Worm (Caenorhabditis elegans): ENCODE measurements around the gene T01H3.5.

The T01H3.5 gene

DNA sequence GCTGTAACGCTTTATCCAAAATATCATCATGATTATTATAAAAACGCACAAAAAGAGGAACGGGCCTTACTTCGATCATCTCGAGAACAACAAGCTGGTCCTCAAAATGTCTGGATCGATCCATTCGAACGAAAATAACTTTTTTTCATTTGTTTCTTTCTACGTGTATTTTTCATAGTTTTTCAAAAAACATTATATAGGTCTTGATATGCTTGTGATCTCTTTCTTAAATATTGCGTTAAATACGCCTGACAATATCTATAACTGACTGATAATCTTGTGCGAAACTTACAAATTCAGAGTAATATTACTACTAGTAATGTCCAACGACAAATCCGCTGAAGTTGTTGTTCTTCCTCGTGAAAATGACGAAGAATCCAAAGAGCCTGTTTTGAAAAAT lies 21.3 kb upstream of the T01H3.5 start, which contains the start of gene sds-22:
TSS of gene sds-22 (plus strand) at position 301 of the 400 bp plus-strand sequence.
- TF ChIP-seq ceh-83 (GFP tag; optimal IDR thresholded peaks at IDR 0.05) (no peak), mls-2 (tag; optimal IDR thresholded peaks at IDR 0.05) (no peak), M03D4.4 (tag; optimal IDR thresholded peaks at IDR 0.05) (no peak), unc-39 (tag; optimal IDR thresholded peaks at IDR 0.05) (no peak), bed-3 (GFP tag; optimal IDR thresholded peaks at IDR 0.05) (no peak), ceh-43 (GFP tag; optimal IDR thresholded peaks at IDR 0.05) (no peak)

DNA sequence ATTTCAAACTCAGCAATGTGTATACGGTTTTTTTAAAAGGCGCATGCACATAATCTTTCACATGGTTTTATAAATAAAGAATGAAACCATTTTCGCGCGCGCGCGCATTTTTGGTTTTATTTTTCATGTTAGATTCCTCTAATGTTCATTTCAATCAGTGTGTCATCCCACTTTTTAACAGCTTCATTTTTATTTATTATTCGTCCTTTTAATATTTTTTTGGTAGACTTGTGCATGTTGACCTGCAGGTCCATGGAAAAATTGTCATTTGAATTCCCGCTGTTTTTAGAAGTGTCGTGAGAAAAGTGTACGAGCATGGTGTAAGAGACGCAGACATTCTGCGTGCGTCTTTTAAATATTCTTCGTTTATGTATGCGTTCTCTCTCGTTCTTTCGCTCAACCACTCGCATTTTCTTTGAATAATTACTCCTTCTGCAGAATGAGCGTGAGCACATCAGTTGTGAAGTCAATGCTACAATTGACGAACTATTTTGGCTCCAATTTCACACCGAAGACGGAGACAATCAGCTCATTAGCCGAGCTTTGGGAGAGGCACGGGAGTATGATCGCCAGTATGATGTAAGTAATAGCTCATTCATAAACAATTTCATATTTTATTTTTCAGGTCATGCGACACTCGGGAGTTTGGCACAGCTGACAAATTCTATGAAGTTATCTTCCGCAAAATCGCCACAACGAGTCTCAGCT lies 19.0 kb upstream of the T01H3.5 start, which contains the start of gene lin-5:
TSS of gene lin-5 (plus strand) at position 354 of the 708 bp plus-strand sequence.
- TF ChIP-seq mab-5 (tag; optimal IDR thresholded peaks at IDR 0.05) = no peak
- TF ChIP-seq ces-1 (GFP tag; optimal IDR thresholded peaks at IDR 0.05) = peak; percentile 45
- peak; percentile 27 for TF ChIP-seq lsy-2 (tag; optimal IDR thresholded peaks at IDR 0.05)
- TF ChIP-seq nhr-76 (tag; optimal IDR thresholded peaks at IDR 0.05) = no peak
- no peak for TF ChIP-seq ceh-39 (tag; optimal IDR thresholded peaks at IDR 0.05)
- peak; percentile 44 for TF ChIP-seq unc-120 (tag; optimal IDR thresholded peaks at IDR 0.05; ENCODE audit: poor library complexity, severe bottlenecking)
- TF ChIP-seq unc-62 (GFP tag; optimal IDR thresholded peaks at IDR 0.05) = peak; percentile 25
- TF ChIP-seq nhr-2 (tag; optimal IDR thresholded peaks at IDR 0.05) = no peak
- TF ChIP-seq lin-32 (GFP tag; optimal IDR thresholded peaks at IDR 0.05) = no peak
- peak; percentile 4 for TF ChIP-seq drap-1 (GFP tag; optimal IDR thresholded peaks at IDR 0.05)
- peak; percentile 48 for TF ChIP-seq mls-2 (tag; optimal IDR thresholded peaks at IDR 0.05)
- peak; percentile 31 for TF ChIP-seq lin-13 (tag; optimal IDR thresholded peaks at IDR 0.05)
- TF ChIP-seq hlh-1 (tag; optimal IDR thresholded peaks at IDR 0.05) = peak; percentile 22

DNA sequence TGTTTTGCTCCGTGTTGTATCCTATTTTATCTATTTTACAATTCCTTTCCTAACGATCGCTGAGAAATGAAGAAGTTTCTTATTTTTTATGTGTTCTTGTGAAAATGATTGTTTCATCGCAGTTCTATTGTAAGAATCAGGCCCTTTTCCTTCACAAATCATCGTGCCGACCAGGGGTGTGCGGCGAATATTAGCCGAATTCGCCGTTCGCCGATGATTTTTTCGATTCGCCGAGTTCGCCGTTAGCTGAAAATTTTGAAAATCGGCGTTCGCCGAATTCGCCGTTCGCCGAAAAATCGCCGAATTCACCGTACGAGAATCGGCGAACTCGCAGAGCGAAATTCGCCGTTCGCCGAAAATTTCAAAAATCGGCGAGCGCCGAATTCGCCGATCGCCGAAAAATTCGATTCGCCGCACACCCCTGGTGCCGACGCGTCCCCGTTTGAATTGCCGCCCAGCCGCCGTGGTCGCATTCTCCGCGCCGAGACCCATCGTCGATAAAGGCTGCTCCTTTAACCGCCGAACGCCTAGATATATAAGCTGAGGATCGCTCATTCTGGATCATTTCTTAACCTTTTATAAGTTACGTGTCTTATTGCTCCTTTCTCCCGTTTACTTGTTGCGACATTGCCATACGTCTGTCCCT lies 15.8 kb upstream of the T01H3.5 start:
- TF ChIP-seq sptf-1 (tag; optimal IDR thresholded peaks at IDR 0.05) (peak; percentile 20), elt-1 (tag; optimal IDR thresholded peaks at IDR 0.05; ENCODE audit: borderline replicate concordance, insufficient read depth) (no peak)

DNA sequence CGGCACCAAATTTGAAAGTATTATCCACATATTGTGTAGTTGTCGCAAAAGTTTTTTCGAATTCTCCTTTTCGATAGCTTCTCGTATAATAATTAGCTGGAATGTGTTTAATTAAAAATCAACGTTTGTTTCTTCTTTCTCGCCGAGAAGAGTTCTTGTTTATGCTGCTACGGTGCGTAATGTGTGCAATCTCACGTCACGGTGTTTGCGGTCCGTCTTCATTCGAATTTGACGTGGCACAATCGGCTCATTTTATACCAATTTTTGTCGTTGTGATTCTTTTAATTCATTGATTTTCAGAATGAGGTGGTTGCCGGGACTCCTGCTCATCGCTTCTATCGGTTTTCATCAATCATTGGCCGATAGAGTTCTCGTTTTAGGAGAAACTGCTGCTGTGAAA lies 15.2 kb upstream of the T01H3.5 start, which contains the start of gene ostb-1:
TSS of gene ostb-1 (plus strand) at position 301 of the 400 bp plus-strand sequence.
- TF ChIP-seq lsy-2 (tag; optimal IDR thresholded peaks at IDR 0.05) (peak; percentile 79), ces-1 (GFP tag; optimal IDR thresholded peaks at IDR 0.05) (peak; percentile 19), mep-1 (tag; optimal IDR thresholded peaks at IDR 0.05) (peak; percentile 18), ztf-11 (tag; optimal IDR thresholded peaks at IDR 0.05) (no peak), pha-4 (tag; optimal IDR thresholded peaks at IDR 0.05) (peak; percentile 19), nhr-76 (tag; optimal IDR thresholded peaks at IDR 0.05) (no peak), zip-8 (tag; optimal IDR thresholded peaks at IDR 0.05) (no peak), lin-32 (GFP tag; optimal IDR thresholded peaks at IDR 0.05) (no peak)

DNA sequence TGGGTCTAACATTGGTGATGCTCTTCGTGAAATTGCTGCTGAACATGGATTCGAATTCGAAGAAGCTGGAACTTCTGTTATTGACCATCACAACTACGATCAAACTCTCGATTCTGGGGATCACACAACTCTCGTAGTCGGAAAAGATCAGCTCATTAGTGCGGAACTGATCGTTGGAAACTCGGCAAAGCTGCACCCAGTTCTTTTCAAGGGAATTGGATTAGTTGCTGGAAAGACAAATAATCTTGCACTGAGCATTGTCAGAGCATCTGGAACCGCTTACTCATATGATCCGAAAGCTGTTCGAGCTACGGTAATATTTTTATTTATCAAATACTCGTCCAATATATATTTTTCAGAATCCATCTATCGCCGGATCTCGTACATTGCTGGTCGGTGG lies 14.5 kb upstream of the T01H3.5 start:
- TF ChIP-seq elt-3 (tag; optimal IDR thresholded peaks at IDR 0.05) (no peak), mab-5 (tag; optimal IDR thresholded peaks at IDR 0.05) (no peak), bed-3 (GFP tag; optimal IDR thresholded peaks at IDR 0.05) (no peak), nhr-76 (tag; optimal IDR thresholded peaks at IDR 0.05) (no peak)

DNA sequence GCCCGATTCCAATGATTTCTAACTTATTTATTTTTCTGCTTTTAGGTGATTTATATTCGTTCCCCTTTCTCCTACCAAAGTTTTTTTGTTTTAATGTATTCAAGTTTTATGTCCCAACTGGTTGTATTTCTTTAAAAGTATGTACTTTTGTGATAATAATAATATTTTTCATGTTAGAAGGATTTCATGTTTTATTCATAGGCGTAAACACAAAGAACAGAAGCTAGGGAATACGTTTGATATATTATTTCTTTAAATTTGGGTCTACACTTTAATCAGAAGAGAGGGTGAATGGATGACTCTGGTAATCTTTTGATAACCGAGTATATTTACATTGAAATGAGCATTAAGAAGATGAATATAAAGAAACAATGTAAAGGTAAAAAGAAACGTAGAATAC lies 13.3 kb upstream of the T01H3.5 start:
- no peak for TF ChIP-seq nhr-76 (tag; optimal IDR thresholded peaks at IDR 0.05)
- TF ChIP-seq bed-3 (GFP tag; optimal IDR thresholded peaks at IDR 0.05) = no peak
- no peak for TF ChIP-seq lin-32 (GFP tag; optimal IDR thresholded peaks at IDR 0.05)
- TF ChIP-seq elt-1 (tag; optimal IDR thresholded peaks at IDR 0.05; ENCODE audit: borderline replicate concordance, insufficient read depth) = no peak
- TF ChIP-seq ham-2 (GFP tag; optimal IDR thresholded peaks at IDR 0.05) = no peak
- TF ChIP-seq ceh-83 (GFP tag; optimal IDR thresholded peaks at IDR 0.05) = no peak
- no peak for TF ChIP-seq nhr-28 (tag; optimal IDR thresholded peaks at IDR 0.05)
- no peak for TF ChIP-seq mep-1 (tag; optimal IDR thresholded peaks at IDR 0.05)
- no peak for TF ChIP-seq M03D4.4 (tag; optimal IDR thresholded peaks at IDR 0.05)
- TF ChIP-seq blmp-1 (tag; optimal IDR thresholded peaks at IDR 0.05) = no peak
- no peak for TF ChIP-seq lsy-2 (tag; optimal IDR thresholded peaks at IDR 0.05)
- no peak for TF ChIP-seq pha-4 (tag; optimal IDR thresholded peaks at IDR 0.05)
- TF ChIP-seq sptf-1 (tag; optimal IDR thresholded peaks at IDR 0.05) = no peak

Data from whole organism, mixed stage, embryonic.